Worm (Caenorhabditis elegans): ENCODE results near the gene orc-3.

- TF ChIP-seq ceh-36 (tag; optimal IDR thresholded peaks at IDR 0.05) (no peak), aly-1 (tag; optimal IDR thresholded peaks at IDR 0.05) (no peak), F13C5.2 (tag; optimal IDR thresholded peaks at IDR 0.05) (no peak), sea-1 (GFP tag; conservative IDR thresholded peaks at IDR 0.05) (no peak), ama-1 (optimal IDR thresholded peaks at IDR 0.05) (no peak), flt-1 (GFP tag; IDR thresholded peaks at IDR 0.05) (no peak), B0310.2 (tag; optimal IDR thresholded peaks at IDR 0.05) (no peak)
These were observed 34.6 kb upstream of the orc-3 start for ce11 chrIII:1173331-1173730.
